Fruit fly (Drosophila melanogaster): ENCODE results near the gene elav.
A peak's percentile ranks its signal among the peaks of the same experiment; 100 is the strongest.

The elav gene

DNA sequence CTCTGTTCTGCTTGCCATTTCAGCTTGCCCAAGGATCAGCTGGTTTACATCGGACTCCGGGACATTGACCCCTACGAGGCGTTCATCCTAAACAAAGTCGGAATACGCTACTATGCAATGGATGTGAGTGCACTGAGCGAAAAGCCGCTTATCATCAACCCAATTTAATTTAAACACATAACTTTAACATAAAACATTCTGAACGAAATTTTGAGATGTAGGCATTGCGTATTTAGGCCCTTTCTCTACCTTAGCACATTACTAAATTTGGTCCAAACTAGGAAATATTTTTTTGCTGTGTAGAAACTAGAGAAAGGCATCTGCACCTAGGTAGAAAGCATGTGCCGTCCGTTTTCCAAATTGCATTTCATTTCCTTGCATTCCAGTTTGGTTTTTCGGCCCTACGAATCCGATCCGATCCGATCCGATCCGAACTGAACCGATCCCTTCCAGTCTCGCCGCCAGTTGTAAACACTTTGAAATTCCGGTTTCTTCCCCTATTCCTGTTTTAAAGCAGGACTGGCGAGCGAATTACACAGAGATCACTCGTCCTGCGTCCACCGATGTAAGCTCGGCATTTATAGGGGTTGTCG, 3.5 kb upstream of the elav start:
- TF ChIP-seq CG17802 (tag; optimal IDR thresholded peaks at IDR 0.05): no peak
- TF ChIP-seq CG8089 (GFP tag; optimal IDR thresholded peaks at IDR 0.05): peak; percentile 67
- TF ChIP-seq CG12769 (tag; optimal IDR thresholded peaks at IDR 0.05): no peak
- TF ChIP-seq HLH54F (GFP tag; optimal IDR thresholded peaks at IDR 0.05): peak; percentile 30
- peak; percentile 67 for TF ChIP-seq CG12155 (GFP tag; optimal IDR thresholded peaks at IDR 0.05)
- peak; percentile 42 for TF ChIP-seq CG1233 (GFP tag; optimal IDR thresholded peaks at IDR 0.05)
- no peak for TF ChIP-seq Dek (tag; optimal IDR thresholded peaks at IDR 0.05)
- no peak for TF ChIP-seq bowl (GFP tag; IDR thresholded peaks at IDR 0.05)
- TF ChIP-seq Awh (GFP tag; IDR thresholded peaks at IDR 0.05): no peak
- TF ChIP-seq Hr39 (optimal IDR thresholded peaks at IDR 0.05): no peak
- peak; percentile 38 for TF ChIP-seq Mad (GFP tag; optimal IDR thresholded peaks at IDR 0.05)
- TF ChIP-seq mam (GFP tag; optimal IDR thresholded peaks at IDR 0.05): peak; percentile 28
- TF ChIP-seq tx (GFP tag; optimal IDR thresholded peaks at IDR 0.05): peak; percentile 44
- TF ChIP-seq unc-4 (GFP tag; IDR thresholded peaks at IDR 0.05; ENCODE audit: partially characterized antibody): no peak
- no peak for TF ChIP-seq CG2889 (GFP tag; IDR thresholded peaks at IDR 0.05)
- no peak for TF ChIP-seq pan (optimal IDR thresholded peaks at IDR 0.05)
- no peak for TF ChIP-seq pan (GFP tag; optimal IDR thresholded peaks at IDR 0.05 in 1 of 2, IDR thresholded peaks at IDR 0.05 in 1 of 2)
- TF ChIP-seq Abd-B (GFP tag; optimal IDR thresholded peaks at IDR 0.05): no peak
- TF ChIP-seq CG1603 (tag; optimal IDR thresholded peaks at IDR 0.05): peak; percentile 88
- TF ChIP-seq CG3847 (GFP tag; IDR thresholded peaks at IDR 0.05): no peak
- TF ChIP-seq CG4282 (GFP tag; optimal IDR thresholded peaks at IDR 0.05): no peak
- no peak for TF ChIP-seq Aef1 (GFP tag; IDR thresholded peaks at IDR 0.05)
- TF ChIP-seq CG14965 (GFP tag; optimal IDR thresholded peaks at IDR 0.05; ENCODE audit: borderline replicate concordance): no peak
- TF ChIP-seq CG17612 (GFP tag; IDR thresholded peaks at IDR 0.05): no peak
- no peak for TF ChIP-seq cg (GFP tag; optimal IDR thresholded peaks at IDR 0.05)
- TF ChIP-seq Dad (GFP tag; optimal IDR thresholded peaks at IDR 0.05): peak; percentile 26
- TF ChIP-seq CG16863 (GFP tag; optimal IDR thresholded peaks at IDR 0.05): peak; percentile 64
- no peak for TF ChIP-seq CG11247 (GFP tag; IDR thresholded peaks at IDR 0.05)
- no peak for TF ChIP-seq tup (GFP tag; optimal IDR thresholded peaks at IDR 0.05)
- peak; percentile 97 for TF ChIP-seq fd102C (GFP tag; optimal IDR thresholded peaks at IDR 0.05)
- no peak for TF ChIP-seq CG6765 (GFP tag; optimal IDR thresholded peaks at IDR 0.05)
- no peak for TF ChIP-seq tgo (GFP tag; IDR thresholded peaks at IDR 0.05)
- TF ChIP-seq Spps (tag; optimal IDR thresholded peaks at IDR 0.05): peak; percentile 29
- TF ChIP-seq CG15514 (GFP tag; optimal IDR thresholded peaks at IDR 0.05): no peak
- TF ChIP-seq pum (GFP tag; optimal IDR thresholded peaks at IDR 0.05): peak; percentile 57
- no peak for TF ChIP-seq slbo (GFP tag; IDR thresholded peaks at IDR 0.05)
- no peak for TF ChIP-seq Dbx (GFP tag; IDR thresholded peaks at IDR 0.05)
- no peak for TF ChIP-seq psq (GFP tag; optimal IDR thresholded peaks at IDR 0.05)
- TF ChIP-seq chinmo (GFP tag; IDR thresholded peaks at IDR 0.05; ENCODE audit: partially characterized antibody): no peak
- peak; percentile 42 for TF ChIP-seq gcm (GFP tag; optimal IDR thresholded peaks at IDR 0.05)
- no peak for TF ChIP-seq CG6654 (GFP tag; optimal IDR thresholded peaks at IDR 0.05)
- no peak for TF ChIP-seq amos (GFP tag; IDR thresholded peaks at IDR 0.05; ENCODE audit: partially characterized antibody)
- peak; percentile 75 for TF ChIP-seq chn (GFP tag; optimal IDR thresholded peaks at IDR 0.05)
- no peak for TF ChIP-seq CG8478 (optimal IDR thresholded peaks at IDR 0.05)
- peak; percentile 74 for TF ChIP-seq CG4820 (GFP tag; optimal IDR thresholded peaks at IDR 0.05)
- TF ChIP-seq twi (tag; optimal IDR thresholded peaks at IDR 0.05): peak; percentile 44
- peak; percentile 91 for TF ChIP-seq CG10959 (GFP tag; IDR thresholded peaks at IDR 0.05)
- TF ChIP-seq CG3065 (GFP tag; optimal IDR thresholded peaks at IDR 0.05): no peak
- TF ChIP-seq bsh (GFP tag; optimal IDR thresholded peaks at IDR 0.05): peak in 1 of 2 experiments; percentile 59
- TF ChIP-seq luna (GFP tag; optimal IDR thresholded peaks at IDR 0.05): no peak
- TF ChIP-seq CG9727 (GFP tag; optimal IDR thresholded peaks at IDR 0.05): peak; percentile 92
- peak in 1 of 2 experiments; percentile 93 for TF ChIP-seq eve (GFP tag; optimal IDR thresholded peaks at IDR 0.05)

All from whole organism, embryonic.